Worm (Caenorhabditis elegans) whole organism, L3 larva: ENCODE measurements around the gene ZC395.4.
A peak's percentile ranks its signal among the peaks of the same experiment; 100 is the strongest.

ENCODE experiments used
- R02D3.7 ChIP-seq: fragments of 150-350 bp; optimal IDR thresholded peaks from 2 replicates; lab custom pipeline; 2014; ENCODE audit warnings: missing biosample characterization, missing genetic modification characterization
- ZK546.5 ChIP-seq: sonication (generic microtip); optimal IDR thresholded peaks from 2 replicates; lab custom pipeline; 2017; ENCODE audit warnings: missing biosample characterization, missing genetic modification characterization
- aly-2 ChIP-seq: fragments of 150-350 bp; optimal IDR thresholded peaks from 2 replicates; lab custom pipeline; 2014; ENCODE audit warnings: missing biosample characterization, missing genetic modification characterization
- ama-1 ChIP-seq: fragments of 150-350 bp; optimal IDR thresholded peaks from 2 replicates; lab custom pipeline; 2018
- ceh-28 ChIP-seq: fragments of 150-350 bp; optimal IDR thresholded peaks from 2 replicates; lab custom pipeline; 2014; ENCODE audit warnings: missing biosample characterization, missing genetic modification reagents, missing genetic modification characterization
- ceh-82 ChIP-seq: fragments of 150-350 bp; optimal IDR thresholded peaks from 2 replicates; lab custom pipeline; 2014; ENCODE audit warnings: missing biosample characterization, missing genetic modification characterization
- ceh-9 ChIP-seq: sonication (generic microtip); optimal IDR thresholded peaks from 2 replicates; lab custom pipeline; 2018; ENCODE audit warnings: missing biosample characterization, missing genetic modification characterization
- daf-12 ChIP-seq: fragments of 150-350 bp; optimal IDR thresholded peaks from 2 replicates; lab custom pipeline; 2014; ENCODE audit warnings: missing biosample characterization, missing genetic modification reagents, missing genetic modification characterization
- egl-27 ChIP-seq: sonication (generic microtip); optimal IDR thresholded peaks from 4 replicates; lab custom pipeline; 2017; ENCODE audit warnings: missing biosample characterization, missing genetic modification reagents, missing genetic modification characterization
- egl-5 ChIP-seq: fragments of 150-350 bp; optimal IDR thresholded peaks from 2 replicates; lab custom pipeline; 2017; ENCODE audit warnings: missing biosample characterization, missing genetic modification reagents, missing genetic modification characterization, inconsistent platforms
- elt-1 ChIP-seq: fragments of 150-350 bp; optimal IDR thresholded peaks from 2 replicates; lab custom pipeline; 2014; ENCODE audit warnings: missing biosample characterization, missing genetic modification characterization
- elt-2 ChIP-seq: sonication (generic microtip); optimal IDR thresholded peaks from 2 replicates; lab custom pipeline; 2016; ENCODE audit warnings: missing genetic modification reagents, mild to moderate bottlenecking, missing genetic modification characterization, missing compliant biosample characterization
- elt-3 ChIP-seq, 3 experiments: fragments of 150-350 bp in 1 of 3; sonication (generic microtip) in 2 of 3; optimal IDR thresholded peaks; 2 replicates in 2 of 3; 4 replicates in 1 of 3; lab custom pipeline; 2014 to 2017; ENCODE audit warnings: missing biosample characterization in 3 of 3, missing genetic modification characterization in 3 of 3
- fkh-10 ChIP-seq: sonication (generic microtip); optimal IDR thresholded peaks from 2 replicates; lab custom pipeline; 2017; ENCODE audit warnings: missing biosample characterization, missing genetic modification reagents, missing genetic modification characterization
- fos-1 ChIP-seq: fragments of 150-350 bp; optimal IDR thresholded peaks from 2 replicates; lab custom pipeline; 2014; ENCODE audit warnings: missing biosample characterization, missing genetic modification characterization
- jun-1 ChIP-seq: fragments of 150-350 bp; optimal IDR thresholded peaks from 2 replicates; lab custom pipeline; 2014; ENCODE audit warnings: missing biosample characterization, missing genetic modification reagents, missing genetic modification characterization
- lin-15B ChIP-seq: fragments of 150-350 bp; optimal IDR thresholded peaks from 2 replicates; lab custom pipeline; 2014; ENCODE audit warnings: missing biosample characterization, missing genetic modification characterization
- lin-39 ChIP-seq: fragments of 150-350 bp; optimal IDR thresholded peaks from 2 replicates; lab custom pipeline; 2018; ENCODE audit warnings: missing biosample characterization, missing genetic modification reagents, missing genetic modification characterization
- lsy-12 ChIP-seq: sonication (generic microtip); optimal IDR thresholded peaks from 2 replicates; lab custom pipeline; 2016; ENCODE audit warnings: mild to moderate bottlenecking, missing genetic modification characterization, missing compliant biosample characterization
- mdl-1 ChIP-seq: fragments of 150-350 bp; optimal IDR thresholded peaks from 2 replicates; lab custom pipeline; 2014; ENCODE audit warnings: missing biosample characterization, missing genetic modification characterization
- mml-1 ChIP-seq: fragments of 150-350 bp; sonication (generic microtip); optimal IDR thresholded peaks from 3 replicates; lab custom pipeline; 2014; ENCODE audit warnings: missing biosample characterization, missing genetic modification characterization
- nhr-11 ChIP-seq: fragments of 150-350 bp; optimal IDR thresholded peaks from 2 replicates; lab custom pipeline; 2014; ENCODE audit warnings: missing biosample characterization, missing genetic modification characterization
- nhr-12 ChIP-seq: fragments of 150-350 bp; optimal IDR thresholded peaks from 2 replicates; lab custom pipeline; 2014; ENCODE audit warnings: missing biosample characterization, missing genetic modification characterization
- nhr-23 ChIP-seq: fragments of 150-350 bp; optimal IDR thresholded peaks from 2 replicates; lab custom pipeline; 2014; ENCODE audit warnings: missing biosample characterization, missing genetic modification reagents, missing genetic modification characterization
- nhr-237 ChIP-seq: fragments of 150-350 bp; optimal IDR thresholded peaks from 2 replicates; lab custom pipeline; 2014; ENCODE audit warnings: missing biosample characterization, missing genetic modification characterization
- nhr-25 ChIP-seq: sonication (generic microtip); optimal IDR thresholded peaks from 2 replicates; lab custom pipeline; 2017; ENCODE audit warnings: missing biosample characterization, missing genetic modification characterization
- nhr-28 ChIP-seq: fragments of 150-350 bp; optimal IDR thresholded peaks from 2 replicates; lab custom pipeline; 2014; ENCODE audit warnings: missing biosample characterization, missing genetic modification characterization
- nhr-43 ChIP-seq: sonication (generic microtip); optimal IDR thresholded peaks from 2 replicates; lab custom pipeline; 2016; ENCODE audit warnings: mild to moderate bottlenecking, missing genetic modification characterization, missing compliant biosample characterization; ENCODE audit not compliant: poor library complexity, severe bottlenecking
- nhr-67 ChIP-seq: fragments of 150-350 bp; optimal IDR thresholded peaks from 2 replicates; lab custom pipeline; 2014; ENCODE audit warnings: missing biosample characterization, missing genetic modification characterization
- nhr-76 ChIP-seq: fragments of 150-350 bp; sonication (generic microtip); optimal IDR thresholded peaks from 5 replicates; lab custom pipeline; 2014; ENCODE audit warnings: missing biosample characterization, missing genetic modification characterization
- nhr-77 ChIP-seq: fragments of 150-350 bp; optimal IDR thresholded peaks from 2 replicates; lab custom pipeline; 2014; ENCODE audit warnings: missing biosample characterization, missing genetic modification characterization
- pha-4 ChIP-seq: fragments of 150-350 bp; optimal IDR thresholded peaks from 2 replicates; lab custom pipeline; 2014; ENCODE audit warnings: missing biosample characterization, missing genetic modification reagents, missing genetic modification characterization
- pqm-1 ChIP-seq: fragments of 150-350 bp; optimal IDR thresholded peaks from 2 replicates; lab custom pipeline; 2017; ENCODE audit warnings: missing biosample characterization, missing genetic modification characterization, inconsistent platforms
- sea-2 ChIP-seq: fragments of 150-350 bp; sonication (generic microtip); optimal IDR thresholded peaks from 4 replicates; lab custom pipeline; 2014; ENCODE audit warnings: missing biosample characterization, missing genetic modification reagents, missing genetic modification characterization
- snpc-4 ChIP-seq: fragments of 150-350 bp; optimal IDR thresholded peaks from 2 replicates; lab custom pipeline; 2014; ENCODE audit warnings: missing biosample characterization, missing genetic modification characterization
- tbx-2 ChIP-seq: sonication (generic microtip); optimal IDR thresholded peaks from 2 replicates; lab custom pipeline; 2016; ENCODE audit warnings: mild to moderate bottlenecking, missing genetic modification characterization, missing compliant biosample characterization
- ztf-11 ChIP-seq: fragments of 150-350 bp; optimal IDR thresholded peaks from 2 replicates; lab custom pipeline; 2014; ENCODE audit warnings: missing biosample characterization, missing genetic modification characterization
- ztf-4 ChIP-seq: fragments of 150-350 bp; optimal IDR thresholded peaks from 2 replicates; lab custom pipeline; 2014; ENCODE audit warnings: missing biosample characterization, missing genetic modification characterization

Gene ZC395.4

DNA sequence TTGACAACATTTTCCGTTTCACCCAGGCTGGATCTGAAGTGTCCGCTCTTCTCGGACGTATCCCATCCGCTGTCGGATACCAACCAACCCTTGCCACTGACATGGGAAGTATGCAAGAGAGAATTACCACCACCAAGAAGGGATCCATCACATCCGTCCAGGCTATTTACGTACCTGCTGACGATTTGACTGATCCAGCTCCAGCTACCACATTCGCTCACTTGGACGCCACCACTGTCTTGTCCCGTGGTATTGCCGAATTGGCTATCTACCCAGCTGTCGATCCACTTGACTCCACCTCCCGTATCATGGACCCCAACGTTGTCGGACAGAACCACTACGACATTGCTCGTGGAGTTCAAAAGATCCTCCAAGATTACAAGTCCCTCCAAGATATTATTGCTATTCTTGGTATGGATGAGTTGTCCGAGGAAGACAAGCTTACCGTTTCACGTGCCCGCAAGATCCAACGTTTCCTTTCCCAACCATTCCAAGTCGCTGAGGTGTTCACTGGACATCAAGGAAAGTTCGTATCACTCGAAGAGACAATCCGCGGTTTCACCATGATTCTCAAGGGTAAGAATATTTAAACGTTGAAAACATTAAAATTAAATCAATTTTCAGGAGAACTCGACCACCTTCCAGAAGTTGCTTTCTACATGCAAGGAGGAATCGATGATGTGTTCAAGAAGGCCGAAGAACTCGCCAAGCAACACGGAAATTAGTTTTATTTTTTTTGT lies 40.2 kb upstream of the ZC395.4 start:
- TF ChIP-seq egl-5 (no peak), fos-1 (no peak), ceh-9 (tag; lab: Kevin White, UChicago) (no peak), fkh-10 (GFP tag; lab: Kevin White, UChicago) (no peak), nhr-25 (no peak), elt-1 (no peak), ztf-4 (no peak), nhr-237 (tag; lab: Kevin White, UChicago) (no peak), ceh-28 (tag; lab: Kevin White, UChicago) (no peak), egl-27 (tag; lab: Kevin White, UChicago) (no peak), nhr-67 (no peak), lin-39 (tag; lab: Kevin White, UChicago) (no peak), elt-3 (tag; optimal IDR thresholded peaks at IDR 0.05; lab: Kevin White, UChicago) (no peak), jun-1 (tag; lab: Kevin White, UChicago) (no peak), ZK546.5 (tag; lab: Kevin White, UChicago) (no peak)

- TF ChIP-seq R02D3.7 (tag; lab: Kevin White, UChicago): no peak
- TF ChIP-seq nhr-12 (tag; lab: Kevin White, UChicago): no peak
- peak; percentile 30 for TF ChIP-seq nhr-25
- no peak for TF ChIP-seq egl-27 (tag; lab: Kevin White, UChicago)
- TF ChIP-seq nhr-43 (tag; lab: Kevin White, UChicago): peak; percentile 73
- TF ChIP-seq sea-2 (GFP tag; lab: Kevin White, UChicago): no peak
- no peak for TF ChIP-seq mdl-1 (tag; lab: Kevin White, UChicago)
- no peak for TF ChIP-seq ztf-4
- TF ChIP-seq ceh-9 (tag; lab: Kevin White, UChicago): no peak
- peak; percentile 81 for TF ChIP-seq lsy-12 (tag; lab: Kevin White, UChicago)
- TF ChIP-seq fkh-10 (GFP tag; lab: Kevin White, UChicago): no peak
- TF ChIP-seq elt-2 (tag; lab: Kevin White, UChicago): peak; percentile 27
- TF ChIP-seq aly-2: peak; percentile 76
- TF ChIP-seq elt-3 (tag; optimal IDR thresholded peaks at IDR 0.05; lab: Kevin White, UChicago): peak in 1 of 3 experiments; percentile 13
- peak; percentile 18 for TF ChIP-seq pqm-1 (tag; lab: Kevin White, UChicago)
- TF ChIP-seq nhr-77 (tag; lab: Kevin White, UChicago): peak; percentile 22
- peak; percentile 17 for TF ChIP-seq nhr-11 (tag; lab: Kevin White, UChicago)
- no peak for TF ChIP-seq daf-12 (tag; lab: Kevin White, UChicago)
- no peak for TF ChIP-seq nhr-28 (tag; lab: Kevin White, UChicago)
- TF ChIP-seq pha-4 (tag; lab: Kevin White, UChicago): peak; percentile 13
- peak; percentile 90 for TF ChIP-seq ama-1 (lab: Kevin White, UChicago)
- TF ChIP-seq nhr-23 (tag; lab: Kevin White, UChicago): peak; percentile 35
Measured at ce11 chrIII:5230415-5230814, 39.5 kb upstream of the ZC395.4 start, which contains the start of gene prmt-5. Gene prmt-5, plus strand, starts transcription at chrIII:5230555.

- TF ChIP-seq pha-4 (tag; lab: Kevin White, UChicago) (peak; percentile 68), egl-5 (no peak), fos-1 (no peak), fkh-10 (GFP tag; lab: Kevin White, UChicago) (no peak), elt-2 (tag; lab: Kevin White, UChicago) (no peak), lin-15B (no peak)
Measured at ce11 chrIII:5233140-5233539, 36.8 kb upstream of the ZC395.4 start.

- TF ChIP-seq nhr-25: no peak
- TF ChIP-seq R02D3.7 (tag; lab: Kevin White, UChicago): no peak
- no peak for TF ChIP-seq egl-27 (tag; lab: Kevin White, UChicago)
- TF ChIP-seq ceh-82: no peak
- no peak for TF ChIP-seq egl-5
- no peak for TF ChIP-seq ztf-11 (tag; lab: Kevin White, UChicago)
- no peak for TF ChIP-seq nhr-77 (tag; lab: Kevin White, UChicago)
- TF ChIP-seq snpc-4 (tag; lab: Kevin White, UChicago): no peak
- no peak for TF ChIP-seq lin-15B
- no peak for TF ChIP-seq tbx-2
- no peak for TF ChIP-seq nhr-76 (tag; lab: Kevin White, UChicago)
- TF ChIP-seq lin-39 (tag; lab: Kevin White, UChicago): no peak
- no peak for TF ChIP-seq nhr-237 (tag; lab: Kevin White, UChicago)
- no peak for TF ChIP-seq mml-1
Measured at ce11 chrIII:5234312-5234711, 35.6 kb upstream of the ZC395.4 start, which contains the start of gene mrps-26. Gene mrps-26, plus strand, starts transcription at chrIII:5234612.
